Worm (Caenorhabditis elegans) whole organism, L1 larva: ENCODE measurements around the gene cyp-43A1.

Experiments used
- C04F5.9 ChIP-seq: sonication (generic microtip); optimal IDR thresholded peaks from 2 replicates; lab custom pipeline; 2016; ENCODE audit warnings: missing genetic modification characterization, missing compliant biosample characterization
- F16B12.6 ChIP-seq: fragments of 150-350 bp; optimal IDR thresholded peaks from 2 replicates; lab custom pipeline; 2014; ENCODE audit warnings: missing biosample characterization, missing genetic modification characterization
- alr-1 ChIP-seq: fragments of 200-800 bp; sonication (Bioruptor generic); optimal IDR thresholded peaks from 2 replicates; lab custom pipeline; 2018; ENCODE audit warnings: borderline replicate concordance, mild to moderate bottlenecking, missing genetic modification characterization, missing compliant biosample characterization
- ama-1 ChIP-seq: fragments of 150-350 bp; optimal IDR thresholded peaks from 2 replicates; lab custom pipeline; 2014
- blmp-1 ChIP-seq: fragments of 150-350 bp; optimal IDR thresholded peaks from 2 replicates; lab custom pipeline; 2014; ENCODE audit warnings: missing biosample characterization, missing genetic modification characterization
- ceh-63 ChIP-seq: fragments of 200-800 bp; sonication (Bioruptor generic); optimal IDR thresholded peaks from 2 replicates; lab custom pipeline; 2018; ENCODE audit warnings: mild to moderate bottlenecking, missing genetic modification characterization, missing compliant biosample characterization
- ceh-82 ChIP-seq, 3 experiments: fragments of 150-350 bp in 1 of 3; sonication (generic microtip) in 2 of 3; optimal IDR thresholded peaks; 2 replicates each; lab custom pipeline; 2014 to 2017; ENCODE audit warnings: missing biosample characterization in 3 of 3, missing genetic modification characterization in 3 of 3
- ces-1 ChIP-seq: fragments of 150-350 bp; optimal IDR thresholded peaks from 2 replicates; lab custom pipeline; 2014; ENCODE audit warnings: missing biosample characterization, missing genetic modification reagents, missing genetic modification characterization
- dpl-1 ChIP-seq, 3 experiments: fragments of 150-350 bp in 2 of 3; sonication (generic microtip) in 1 of 3; optimal IDR thresholded peaks; 2 replicates each; lab custom pipeline; 2014 to 2017; ENCODE audit warnings: missing biosample characterization in 3 of 3, missing genetic modification characterization in 3 of 3, missing genetic modification reagents in 3 of 3
- dsc-1 ChIP-seq: sonication (generic microtip); optimal IDR thresholded peaks from 2 replicates; lab custom pipeline; 2016; ENCODE audit warnings: mild to moderate bottlenecking, missing genetic modification characterization, missing compliant biosample characterization
- efl-1 ChIP-seq, 4 experiments: fragments of 150-350 bp; optimal IDR thresholded peaks in 3 of 4; peaks in 1 of 4; 1 replicate in 1 of 4; 2 replicates in 3 of 4; lab custom pipeline; 2014; ENCODE audit warnings: missing biosample characterization in 2 of 4, missing genetic modification characterization in 2 of 4, missing genetic modification reagents in 2 of 4
- egl-13 ChIP-seq: sonication (generic microtip); optimal IDR thresholded peaks from 2 replicates; lab custom pipeline; 2016; ENCODE audit warnings: missing genotype, missing genetic modification reagents, missing genetic modification characterization, missing compliant biosample characterization
- egl-27 ChIP-seq, 2 experiments: fragments of 150-350 bp in 1 of 2; sonication (generic microtip); optimal IDR thresholded peaks; 3 replicates each; lab custom pipeline; 2017 to 2018; ENCODE audit warnings: missing biosample characterization in 2 of 2, missing genetic modification characterization in 2 of 2, missing genetic modification reagents in 2 of 2
- elt-2 ChIP-seq: sonication (generic microtip); optimal IDR thresholded peaks from 2 replicates; lab custom pipeline; 2016; ENCODE audit warnings: missing genetic modification characterization, mild to moderate bottlenecking, inconsistent platforms, missing compliant biosample characterization, missing genetic modification reagents
- elt-3 ChIP-seq, 6 experiments: fragments of 150-350 bp in 1 of 6; sonication (generic microtip); optimal IDR thresholded peaks; 2 replicates each; lab custom pipeline; 2017 to 2018; ENCODE audit warnings: missing biosample characterization in 6 of 6, missing genetic modification characterization in 6 of 6, inconsistent platforms in 1 of 6
- fkh-10 ChIP-seq: sonication (generic microtip); optimal IDR thresholded peaks from 2 replicates; lab custom pipeline; 2017; ENCODE audit warnings: missing biosample characterization, missing genetic modification reagents, missing genetic modification characterization
- fkh-8 ChIP-seq: sonication (generic microtip); optimal IDR thresholded peaks from 2 replicates; lab custom pipeline; 2016; ENCODE audit warnings: mild to moderate bottlenecking, missing genetic modification characterization, missing compliant biosample characterization
- hlh-4 ChIP-seq: sonication (generic microtip); optimal IDR thresholded peaks from 2 replicates; lab custom pipeline; 2016; ENCODE audit warnings: mild to moderate bottlenecking, missing genetic modification characterization, missing compliant biosample characterization
- isw-1 ChIP-seq: fragments of 200-800 bp; sonication (Bioruptor generic); IDR thresholded peaks from 2 replicates; pipeline ENCODE4 v1.3.6; 2022; ENCODE audit warnings: missing genetic modification characterization, missing compliant biosample characterization
- lin-14 ChIP-seq: fragments of 200-800 bp; sonication (Bioruptor generic); optimal IDR thresholded peaks from 2 replicates; lab custom pipeline; 2018; ENCODE audit warnings: mild to moderate bottlenecking, missing genetic modification characterization, moderate library complexity, missing compliant biosample characterization
- lin-15B ChIP-seq: fragments of 150-350 bp; sonication (generic microtip); optimal IDR thresholded peaks from 3 replicates; lab custom pipeline; 2014; ENCODE audit warnings: missing biosample characterization, missing genetic modification characterization
- lin-35 ChIP-seq, 2 experiments: fragments of 150-350 bp; optimal IDR thresholded peaks; 2 replicates each; lab custom pipeline; 2014; ENCODE audit warnings: missing biosample characterization in 2 of 2, missing genetic modification characterization in 2 of 2, missing genetic modification reagents in 2 of 2
- lir-3 ChIP-seq: sonication (generic microtip); optimal IDR thresholded peaks from 2 replicates; lab custom pipeline; 2016; ENCODE audit warnings: mild to moderate bottlenecking, missing genetic modification characterization, moderate library complexity, missing compliant biosample characterization; ENCODE audit not compliant: poor library complexity
- mab-9 ChIP-seq: fragments of 200-800 bp; sonication (Bioruptor generic); IDR thresholded peaks from 2 replicates; pipeline ENCODE4 v1.3.6; 2022; ENCODE audit warnings: missing genetic modification reagents, missing genetic modification characterization, missing compliant biosample characterization
- nhr-11 ChIP-seq: fragments of 150-350 bp; optimal IDR thresholded peaks from 2 replicates; lab custom pipeline; 2014; ENCODE audit warnings: missing biosample characterization, missing genetic modification characterization
- nhr-19 ChIP-seq: fragments of 200-800 bp; sonication (Bioruptor generic); conservative IDR thresholded peaks from 2 replicates; pipeline ENCODE4 v1.3.6; 2022; ENCODE audit warnings: missing genetic modification characterization, missing compliant biosample characterization
- nhr-20 ChIP-seq: sonication (generic microtip); optimal IDR thresholded peaks from 2 replicates; lab custom pipeline; 2016; ENCODE audit warnings: mild to moderate bottlenecking, missing genetic modification characterization, missing compliant biosample characterization
- nhr-47 ChIP-seq: sonication (generic microtip); optimal IDR thresholded peaks from 2 replicates; lab custom pipeline; 2016; ENCODE audit warnings: mild to moderate bottlenecking, missing genetic modification characterization, moderate library complexity, missing compliant biosample characterization
- nhr-71 ChIP-seq: sonication (generic microtip); optimal IDR thresholded peaks from 2 replicates; lab custom pipeline; 2016; ENCODE audit warnings: mild to moderate bottlenecking, missing genetic modification characterization, moderate library complexity, missing compliant biosample characterization
- nhr-85 ChIP-seq: sonication (generic microtip); peaks from one replicate; lab custom pipeline; 2016; ENCODE audit warnings: missing genetic modification characterization, inconsistent platforms, missing compliant biosample characterization
- nhr-90 ChIP-seq: sonication (generic microtip); optimal IDR thresholded peaks from 2 replicates; lab custom pipeline; 2016; ENCODE audit warnings: mild to moderate bottlenecking, missing genetic modification characterization, missing compliant biosample characterization; ENCODE audit not compliant: poor library complexity
- pag-3 ChIP-seq: sonication (generic microtip); optimal IDR thresholded peaks from 2 replicates; lab custom pipeline; 2017; ENCODE audit warnings: missing genetic modification characterization, mild to moderate bottlenecking, missing compliant biosample characterization, antibody characterized with exemption, borderline replicate concordance; ENCODE audit not compliant: insufficient read depth
- pax-3 ChIP-seq: fragments of 200-800 bp; sonication (Bioruptor generic); optimal IDR thresholded peaks from 2 replicates; lab custom pipeline; 2018; ENCODE audit warnings: mild to moderate bottlenecking, missing genetic modification characterization, moderate library complexity, missing compliant biosample characterization
- rnt-1 ChIP-seq: sonication (generic microtip); optimal IDR thresholded peaks from 2 replicates; lab custom pipeline; 2016; ENCODE audit warnings: mild to moderate bottlenecking, missing genetic modification characterization, moderate library complexity, missing compliant biosample characterization
- skn-1 ChIP-seq: fragments of 150-350 bp; optimal IDR thresholded peaks from 2 replicates; lab custom pipeline; 2014; ENCODE audit warnings: missing biosample characterization, missing genetic modification characterization
- sox-4 ChIP-seq: sonication (generic microtip); optimal IDR thresholded peaks from 2 replicates; lab custom pipeline; 2016; ENCODE audit warnings: missing genetic modification characterization, missing compliant biosample characterization
- tbx-2 ChIP-seq: sonication (generic microtip); optimal IDR thresholded peaks from 2 replicates; lab custom pipeline; 2016; ENCODE audit warnings: missing genetic modification characterization, missing compliant biosample characterization
- tlp-1 ChIP-seq: fragments of 150-350 bp; optimal IDR thresholded peaks from 2 replicates; lab custom pipeline; 2014; ENCODE audit warnings: missing biosample characterization, missing genetic modification characterization
- unc-130 ChIP-seq: fragments of 150-350 bp; optimal IDR thresholded peaks from 2 replicates; lab custom pipeline; 2017; ENCODE audit warnings: missing biosample characterization, missing genetic modification characterization, inconsistent platforms
- unc-98 ChIP-seq: fragments of 200-800 bp; sonication (Bioruptor generic); IDR thresholded peaks from 2 replicates; pipeline ENCODE4 v1.3.6; 2022; ENCODE audit warnings: missing genetic modification characterization, missing compliant biosample characterization
- xbp-1 ChIP-seq: sonication (generic microtip); optimal IDR thresholded peaks from 2 replicates; lab custom pipeline; 2016; ENCODE audit warnings: missing genetic modification characterization, missing compliant biosample characterization
- zip-4 ChIP-seq: fragments of 200-800 bp; sonication (Bioruptor generic); optimal IDR thresholded peaks from 2 replicates; lab custom pipeline; 2018; ENCODE audit warnings: mild to moderate bottlenecking, missing genetic modification characterization, moderate library complexity, missing compliant biosample characterization
- ztf-11 ChIP-seq, 2 experiments: sonication (generic microtip); optimal IDR thresholded peaks; 2 replicates each; lab custom pipeline; 2016 to 2017; ENCODE audit warnings: missing genetic modification characterization in 2 of 2, missing biosample characterization in 1 of 2, missing compliant biosample characterization in 1 of 2

Gene cyp-43A1

DNA sequence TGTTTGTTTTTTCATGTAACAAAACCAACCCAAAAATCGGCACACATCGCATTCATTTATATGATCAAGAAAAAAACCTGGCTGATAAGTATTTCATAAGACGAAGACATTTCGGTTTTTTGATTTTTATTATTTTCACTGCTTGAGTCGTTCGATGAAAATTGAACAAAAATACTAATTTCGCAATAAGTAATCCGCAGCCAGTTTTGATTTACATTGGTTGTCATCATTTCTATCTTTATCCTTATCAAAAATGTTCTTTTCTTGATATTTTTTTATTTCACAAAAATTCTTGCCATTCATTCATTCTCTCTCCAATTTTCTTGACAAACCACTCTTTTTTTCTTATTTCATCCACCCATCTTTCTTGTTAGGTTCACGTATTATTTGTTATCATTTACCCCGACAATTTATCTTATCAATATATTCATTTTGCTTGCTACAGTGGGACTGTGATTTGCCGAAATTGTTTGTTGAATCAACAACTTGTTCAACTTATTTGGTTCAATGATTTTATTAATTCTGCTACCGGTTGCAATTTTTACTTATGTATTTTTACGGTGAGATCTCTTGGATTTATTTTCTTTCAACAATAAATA lies at the start of gene cyp-43A1:
Gene cyp-43A1 (plus strand): TSS at position 446 of the 599 bp plus-strand sequence.
- TF ChIP-seq lin-15B (tag; lab: Kevin White, UChicago): no peak
- TF ChIP-seq ceh-82 (tag; optimal IDR thresholded peaks at IDR 0.05; lab: Kevin White, UChicago): no peak
- no peak for TF ChIP-seq sox-4 (tag; lab: Kevin White, UChicago)
- TF ChIP-seq lin-35 (GFP tag; optimal IDR thresholded peaks at IDR 0.05; lab: Kevin White, UChicago): no peak
- TF ChIP-seq unc-130: no peak
- TF ChIP-seq F16B12.6 (tag; lab: Kevin White, UChicago): no peak
- TF ChIP-seq elt-3 (tag; optimal IDR thresholded peaks at IDR 0.05; lab: Kevin White, UChicago): peak in 4 of 6 experiments; percentile 61 to 78 (median 68)
- TF ChIP-seq skn-1 (tag; lab: Kevin White, UChicago): peak; percentile 60
- no peak for TF ChIP-seq C04F5.9 (tag; lab: Kevin White, UChicago)
- no peak for TF ChIP-seq fkh-8 (tag; lab: Kevin White, UChicago)
- no peak for TF ChIP-seq rnt-1 (tag; lab: Kevin White, UChicago)
- TF ChIP-seq alr-1 (tag; lab: Kevin White, UChicago): no peak
- TF ChIP-seq nhr-47 (tag; lab: Kevin White, UChicago): no peak
- no peak for TF ChIP-seq nhr-19 (GFP tag; lab: Robert Waterston, UW)
- no peak for TF ChIP-seq ceh-63 (GFP tag; lab: Kevin White, UChicago)
- TF ChIP-seq nhr-11 (tag; lab: Kevin White, UChicago): no peak
- TF ChIP-seq nhr-90: no peak
- no peak for TF ChIP-seq lir-3
- peak; percentile 6 for TF ChIP-seq nhr-20 (tag; lab: Kevin White, UChicago)
- TF ChIP-seq egl-27 (tag; optimal IDR thresholded peaks at IDR 0.05; lab: Kevin White, UChicago): no peak
- TF ChIP-seq pax-3 (tag; lab: Kevin White, UChicago): no peak
- peak; percentile 62 for TF ChIP-seq elt-2 (tag; lab: Kevin White, UChicago)
- no peak for TF ChIP-seq ama-1 (lab: Kevin White, UChicago)
- no peak for TF ChIP-seq dpl-1 (GFP tag; optimal IDR thresholded peaks at IDR 0.05; lab: Kevin White, UChicago)
- TF ChIP-seq blmp-1: peak; percentile 7
- TF ChIP-seq isw-1 (GFP tag; lab: Robert Waterston, UW): no peak
- no peak for TF ChIP-seq unc-98 (GFP tag; lab: Robert Waterston, UW)
- no peak for TF ChIP-seq xbp-1 (tag; lab: Kevin White, UChicago)
- TF ChIP-seq mab-9: no peak
- no peak for TF ChIP-seq pag-3 (tag; lab: Kevin White, UChicago)
- no peak for TF ChIP-seq egl-13 (tag; lab: Kevin White, UChicago)
- TF ChIP-seq ztf-11 (tag; optimal IDR thresholded peaks at IDR 0.05; lab: Kevin White, UChicago): no peak
- no peak for TF ChIP-seq ces-1
- TF ChIP-seq dsc-1 (tag; lab: Kevin White, UChicago): no peak
- no peak for TF ChIP-seq nhr-71 (tag; lab: Kevin White, UChicago)
- TF ChIP-seq lin-14 (GFP tag; lab: Kevin White, UChicago): peak; percentile 26
- no peak for TF ChIP-seq efl-1 (optimal IDR thresholded peaks at IDR 0.05; lab: Kevin White, UChicago)
- no peak for TF ChIP-seq efl-1 (GFP tag; optimal IDR thresholded peaks at IDR 0.05 in 1 of 2; lab: Kevin White, UChicago)

DNA sequence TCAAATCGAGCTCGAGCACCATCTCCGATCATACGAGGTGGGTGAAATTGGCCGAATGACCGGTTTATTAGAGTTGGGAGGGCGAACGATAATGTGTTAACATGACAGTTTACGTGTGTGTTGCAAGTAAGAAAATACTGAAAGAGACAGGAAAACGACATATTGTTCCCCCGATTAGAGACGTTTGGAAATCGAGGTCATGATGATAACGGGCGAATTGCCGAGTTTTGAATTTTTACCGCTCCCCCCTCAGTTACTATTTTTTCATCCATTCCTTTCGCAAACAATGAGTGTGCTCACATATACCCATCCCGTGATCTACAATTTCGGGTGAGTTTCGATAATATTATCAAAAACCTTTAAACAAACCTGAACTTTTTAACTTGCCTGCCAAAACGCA lies 44.6 kb upstream of the cyp-43A1 start:
- TF ChIP-seq unc-130: no peak
- TF ChIP-seq elt-2 (tag; lab: Kevin White, UChicago): peak; percentile 69
- TF ChIP-seq lin-14 (GFP tag; lab: Kevin White, UChicago): peak; percentile 7

DNA sequence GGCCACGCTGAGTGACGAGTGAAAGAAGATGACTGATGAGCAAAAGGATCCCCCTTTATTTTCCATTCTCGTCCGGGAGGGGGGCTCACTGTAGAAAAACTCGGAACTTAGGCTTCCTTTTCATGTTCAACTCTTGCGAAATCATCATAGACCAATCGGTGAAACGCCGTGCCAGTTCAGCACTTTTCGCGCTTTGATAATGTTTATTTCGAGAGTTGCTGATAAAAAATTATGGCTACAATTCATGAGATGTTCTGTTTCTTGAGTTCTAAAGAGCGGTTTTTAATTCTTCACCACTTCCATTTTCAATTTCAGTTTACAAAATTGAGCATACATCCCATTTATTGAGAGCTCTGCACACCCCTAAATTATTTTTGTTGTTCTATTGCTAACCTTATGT lies 43.5 kb upstream of the cyp-43A1 start:
- TF ChIP-seq zip-4 (no peak), elt-2 (tag; lab: Kevin White, UChicago) (no peak), hlh-4 (tag; lab: Kevin White, UChicago) (no peak), tlp-1 (no peak), ama-1 (lab: Kevin White, UChicago) (no peak), fkh-8 (tag; lab: Kevin White, UChicago) (no peak), efl-1 (optimal IDR thresholded peaks at IDR 0.05; lab: Kevin White, UChicago) (no peak), efl-1 (GFP tag; optimal IDR thresholded peaks at IDR 0.05 in 1 of 2; lab: Kevin White, UChicago) (no peak), lir-3 (no peak), nhr-20 (tag; lab: Kevin White, UChicago) (no peak), fkh-10 (GFP tag; lab: Kevin White, UChicago) (no peak), unc-130 (no peak), tbx-2 (tag; lab: Kevin White, UChicago) (no peak), ztf-11 (tag; optimal IDR thresholded peaks at IDR 0.05; lab: Kevin White, UChicago) (no peak), nhr-85 (no peak)
